Worm (Caenorhabditis elegans) whole organism, L4 larva: ENCODE measurements around the gene eng-1.

Experiments
- F26F4.8 ChIP-seq: fragments of 200-800 bp; sonication (Bioruptor generic); conservative IDR thresholded peaks from 2 replicates; pipeline ENCODE4 v1.3.6; 2022; ENCODE audit warnings: missing genetic modification characterization, missing compliant biosample characterization
- F44E2.7 ChIP-seq: fragments of 200-800 bp; sonication (Bioruptor generic); IDR thresholded peaks from 2 replicates; pipeline ENCODE4 v2.1.2; 2022; ENCODE audit warnings: missing genetic modification characterization, missing compliant biosample characterization
- T20F7.1 ChIP-seq: fragments of 200-800 bp; sonication (Bioruptor generic); optimal IDR thresholded peaks from 2 replicates; lab custom pipeline; 2018; ENCODE audit warnings: mild to moderate bottlenecking, missing genetic modification characterization, missing compliant biosample characterization
- Y48G9A.11 ChIP-seq: fragments of 200-800 bp; sonication (Bioruptor generic); IDR thresholded peaks from 2 replicates; pipeline ENCODE4 v1.3.6; 2022; ENCODE audit warnings: missing genetic modification reagents, missing genetic modification characterization, missing compliant biosample characterization
- Y75B8A.6 ChIP-seq: fragments of 200-800 bp; sonication (Bioruptor generic); IDR thresholded peaks from 2 replicates; pipeline ENCODE4 v1.3.6; 2022; ENCODE audit warnings: missing genetic modification reagents, missing genetic modification characterization, missing compliant biosample characterization
- ZK337.2 ChIP-seq: fragments of 200-800 bp; sonication (Bioruptor generic); IDR thresholded peaks from 2 replicates; pipeline ENCODE4 v1.3.6; 2022; ENCODE audit warnings: missing genetic modification reagents, missing genetic modification characterization, missing compliant biosample characterization
- ZK546.5 ChIP-seq, 2 experiments: sonication (generic microtip); optimal IDR thresholded peaks; 2 replicates each; lab custom pipeline; 2017; ENCODE audit warnings: missing biosample characterization in 2 of 2, missing genetic modification characterization in 2 of 2
- aha-1 ChIP-seq: fragments of 150-350 bp; peaks from one replicate; lab custom pipeline; 2014; ENCODE audit warnings: missing biosample characterization, missing genetic modification characterization
- aly-2 ChIP-seq: sonication (generic microtip); optimal IDR thresholded peaks from 2 replicates; lab custom pipeline; 2018; ENCODE audit warnings: missing biosample characterization, missing genetic modification characterization
- ceh-28 ChIP-seq: fragments of 150-350 bp; optimal IDR thresholded peaks from 2 replicates; lab custom pipeline; 2014; ENCODE audit warnings: missing biosample characterization, missing genetic modification reagents, missing genetic modification characterization
- ceh-32 ChIP-seq: sonication (generic microtip); optimal IDR thresholded peaks from 2 replicates; lab custom pipeline; 2016; ENCODE audit warnings: mild to moderate bottlenecking, missing genetic modification characterization, missing compliant biosample characterization; ENCODE audit not compliant: poor library complexity
- ceh-44 ChIP-seq: fragments of 200-800 bp; sonication (Bioruptor generic); IDR thresholded peaks from 2 replicates; pipeline ENCODE4 v1.3.6; 2022; ENCODE audit warnings: missing genetic modification reagents, missing genetic modification characterization, missing compliant biosample characterization
- ceh-62 ChIP-seq: sonication (generic microtip); optimal IDR thresholded peaks from 2 replicates; lab custom pipeline; 2017; ENCODE audit warnings: missing biosample characterization, missing genetic modification characterization
- ces-1 ChIP-seq: fragments of 150-350 bp; sonication (generic microtip); optimal IDR thresholded peaks from 4 replicates; lab custom pipeline; 2014; ENCODE audit warnings: missing biosample characterization, missing genetic modification reagents, missing genetic modification characterization
- daf-12 ChIP-seq: fragments of 150-350 bp; optimal IDR thresholded peaks from 2 replicates; lab custom pipeline; 2014; ENCODE audit warnings: missing biosample characterization, missing genetic modification reagents, missing genetic modification characterization
- daf-19 ChIP-seq: fragments of 200-800 bp; sonication (Bioruptor generic); conservative IDR thresholded peaks from 2 replicates; pipeline ENCODE4 v1.3.6; 2022; ENCODE audit warnings: missing genetic modification characterization, missing compliant biosample characterization
- dmd-6 ChIP-seq: fragments of 200-800 bp; sonication (Bioruptor generic); IDR thresholded peaks from 2 replicates; pipeline ENCODE4 v1.3.6; 2022; ENCODE audit warnings: missing genetic modification reagents, missing genetic modification characterization, missing compliant biosample characterization
- dmd-8 ChIP-seq: fragments of 200-800 bp; sonication (Bioruptor generic); IDR thresholded peaks from 2 replicates; pipeline ENCODE4 v1.3.6; 2022; ENCODE audit warnings: missing genetic modification characterization, missing compliant biosample characterization
- dpl-1 ChIP-seq: fragments of 150-350 bp; optimal IDR thresholded peaks from 2 replicates; lab custom pipeline; 2014; ENCODE audit warnings: missing biosample characterization, missing genetic modification reagents, missing genetic modification characterization
- duxl-1 ChIP-seq: sonication (generic microtip); optimal IDR thresholded peaks from 2 replicates; lab custom pipeline; 2016; ENCODE audit warnings: mild to moderate bottlenecking, missing genetic modification characterization, moderate library complexity, missing compliant biosample characterization; ENCODE audit not compliant: poor library complexity
- dve-1 ChIP-seq: sonication (generic microtip); optimal IDR thresholded peaks from 2 replicates; lab custom pipeline; 2017; ENCODE audit warnings: antibody characterized with exemption, mild to moderate bottlenecking, missing genetic modification characterization, missing compliant biosample characterization; ENCODE audit not compliant: insufficient read depth
- egl-43 ChIP-seq: fragments of 200-800 bp; sonication (Bioruptor generic); IDR thresholded peaks from 2 replicates; pipeline ENCODE4 v1.3.6; 2022; ENCODE audit warnings: missing genetic modification reagents, missing genetic modification characterization, missing compliant biosample characterization
- fkh-10 ChIP-seq: fragments of 150-350 bp; optimal IDR thresholded peaks from 2 replicates; lab custom pipeline; 2014; ENCODE audit warnings: missing biosample characterization, missing genetic modification reagents, missing genetic modification characterization
- gei-8 ChIP-seq: fragments of 200-800 bp; sonication (Bioruptor generic); optimal IDR thresholded peaks from 2 replicates; lab custom pipeline; 2018; ENCODE audit warnings: mild to moderate bottlenecking, missing genetic modification characterization, missing compliant biosample characterization
- hif-1 ChIP-seq, 2 experiments: sonication (generic microtip); optimal IDR thresholded peaks; 2 replicates each; lab custom pipeline; 2016 to 2017; ENCODE audit warnings: missing compliant biosample characterization in 2 of 2, missing genetic modification characterization in 2 of 2, missing genetic modification reagents in 2 of 2, missing genotype in 2 of 2, mild to moderate bottlenecking in 1 of 2
- hlh-30 ChIP-seq: sonication (generic microtip); optimal IDR thresholded peaks from 2 replicates; lab custom pipeline; 2017; ENCODE audit warnings: antibody characterized with exemption, mild to moderate bottlenecking, missing genetic modification characterization, missing compliant biosample characterization; ENCODE audit not compliant: insufficient read depth
- hmg-1.1 ChIP-seq: fragments of 200-800 bp; sonication (Bioruptor generic); IDR thresholded peaks from 2 replicates; pipeline ENCODE4 v1.3.6; 2022; ENCODE audit warnings: missing genetic modification reagents, missing genetic modification characterization, missing compliant biosample characterization
- lim-7 ChIP-seq: fragments of 200-800 bp; sonication (Bioruptor generic); IDR thresholded peaks from 2 replicates; pipeline ENCODE4 v1.3.6; 2022; ENCODE audit warnings: missing genetic modification characterization, missing compliant biosample characterization
- lin-13 ChIP-seq: fragments of 150-350 bp; optimal IDR thresholded peaks from 2 replicates; lab custom pipeline; 2014; ENCODE audit warnings: missing biosample characterization, missing genetic modification reagents, missing genetic modification characterization
- lin-15B ChIP-seq: fragments of 150-350 bp; sonication (generic microtip); optimal IDR thresholded peaks from 3 replicates; lab custom pipeline; 2014; ENCODE audit warnings: missing biosample characterization, missing genetic modification characterization
- lin-38 ChIP-seq: fragments of 200-800 bp; sonication (Bioruptor generic); IDR thresholded peaks from 2 replicates; pipeline ENCODE4 v1.3.6; 2022; ENCODE audit warnings: missing genetic modification reagents, missing genetic modification characterization, missing compliant biosample characterization
- lsy-2 ChIP-seq, 2 experiments: fragments of 150-350 bp in 1 of 2; sonication (generic microtip) in 1 of 2; optimal IDR thresholded peaks; 2 replicates each; lab custom pipeline; 2014 to 2017; ENCODE audit warnings: missing biosample characterization in 2 of 2, missing genetic modification characterization in 2 of 2
- mdt-29 ChIP-seq: fragments of 200-800 bp; sonication (Bioruptor generic); IDR thresholded peaks from 2 replicates; pipeline ENCODE4 v1.3.6; 2022; ENCODE audit warnings: missing genetic modification reagents, missing genetic modification characterization, missing compliant biosample characterization
- nhr-10 ChIP-seq: fragments of 150-350 bp; optimal IDR thresholded peaks from 2 replicates; lab custom pipeline; 2014; ENCODE audit warnings: missing biosample characterization, missing genetic modification characterization
- nhr-102 ChIP-seq: sonication (generic microtip); optimal IDR thresholded peaks from 2 replicates; lab custom pipeline; 2016; ENCODE audit warnings: mild to moderate bottlenecking, missing genetic modification characterization, moderate library complexity, missing compliant biosample characterization
- nhr-25 ChIP-seq: sonication (generic microtip); optimal IDR thresholded peaks from 2 replicates; lab custom pipeline; 2017; ENCODE audit warnings: missing genetic modification characterization, mild to moderate bottlenecking, missing compliant biosample characterization, antibody characterized with exemption, moderate library complexity, borderline replicate concordance; ENCODE audit not compliant: insufficient read depth
- nhr-41 ChIP-seq: fragments of 200-800 bp; sonication (Bioruptor generic); IDR thresholded peaks from 2 replicates; pipeline ENCODE4 v1.3.6; 2022; ENCODE audit warnings: missing genetic modification reagents, missing genetic modification characterization, missing compliant biosample characterization
- nhr-42 ChIP-seq: fragments of 200-800 bp; sonication (Bioruptor generic); IDR thresholded peaks from 2 replicates; pipeline ENCODE4 v1.3.6; 2022; ENCODE audit warnings: missing genetic modification characterization, missing compliant biosample characterization
- nhr-48 ChIP-seq: sonication (generic microtip); optimal IDR thresholded peaks from 2 replicates; lab custom pipeline; 2016; ENCODE audit warnings: mild to moderate bottlenecking, missing genetic modification characterization, missing compliant biosample characterization
- nhr-77 ChIP-seq: fragments of 150-350 bp; optimal IDR thresholded peaks from 2 replicates; lab custom pipeline; 2014; ENCODE audit warnings: missing biosample characterization, missing genetic modification characterization
- php-3 ChIP-seq: fragments of 200-800 bp; sonication (Bioruptor generic); IDR thresholded peaks from 2 replicates; pipeline ENCODE4 v1.3.6; 2022; ENCODE audit warnings: missing genetic modification reagents, missing genetic modification characterization, missing compliant biosample characterization
- rbr-2 ChIP-seq: sonication (generic microtip); optimal IDR thresholded peaks from 2 replicates; lab custom pipeline; 2016; ENCODE audit warnings: missing genotype, missing genetic modification characterization, missing compliant biosample characterization
- saeg-2 ChIP-seq: fragments of 200-800 bp; sonication (Bioruptor generic); IDR thresholded peaks from 2 replicates; pipeline ENCODE4 v1.3.6; 2022; ENCODE audit warnings: missing genetic modification reagents, missing genetic modification characterization, missing compliant biosample characterization
- sdz-12 ChIP-seq: fragments of 200-800 bp; sonication (Bioruptor generic); optimal IDR thresholded peaks from 2 replicates; lab custom pipeline; 2018; ENCODE audit warnings: mild to moderate bottlenecking, missing genetic modification characterization, missing compliant biosample characterization
- skn-1 ChIP-seq: fragments of 150-350 bp; optimal IDR thresholded peaks from 2 replicates; lab custom pipeline; 2014; ENCODE audit warnings: missing biosample characterization, missing genetic modification characterization
- snpc-1.2 ChIP-seq: fragments of 200-800 bp; sonication (Bioruptor generic); IDR thresholded peaks from 2 replicates; pipeline ENCODE4 v1.3.6; 2022; ENCODE audit warnings: missing genetic modification reagents, missing genetic modification characterization, missing compliant biosample characterization
- spr-1 ChIP-seq: sonication (generic microtip); optimal IDR thresholded peaks from 2 replicates; lab custom pipeline; 2016; ENCODE audit warnings: mild to moderate bottlenecking, missing genetic modification characterization, missing compliant biosample characterization
- tag-97 ChIP-seq: fragments of 200-800 bp; sonication (Bioruptor generic); IDR thresholded peaks from 2 replicates; pipeline ENCODE4 v1.3.6; 2022; ENCODE audit warnings: missing genetic modification characterization, missing compliant biosample characterization
- unc-130 ChIP-seq: sonication (generic microtip); optimal IDR thresholded peaks from 2 replicates; lab custom pipeline; 2016; ENCODE audit warnings: missing genetic modification reagents, missing genetic modification characterization, missing compliant biosample characterization
- zip-2 ChIP-seq: fragments of 150-350 bp; optimal IDR thresholded peaks from 2 replicates; lab custom pipeline; 2014; ENCODE audit warnings: missing biosample characterization, missing genetic modification characterization

Gene eng-1

DNA sequence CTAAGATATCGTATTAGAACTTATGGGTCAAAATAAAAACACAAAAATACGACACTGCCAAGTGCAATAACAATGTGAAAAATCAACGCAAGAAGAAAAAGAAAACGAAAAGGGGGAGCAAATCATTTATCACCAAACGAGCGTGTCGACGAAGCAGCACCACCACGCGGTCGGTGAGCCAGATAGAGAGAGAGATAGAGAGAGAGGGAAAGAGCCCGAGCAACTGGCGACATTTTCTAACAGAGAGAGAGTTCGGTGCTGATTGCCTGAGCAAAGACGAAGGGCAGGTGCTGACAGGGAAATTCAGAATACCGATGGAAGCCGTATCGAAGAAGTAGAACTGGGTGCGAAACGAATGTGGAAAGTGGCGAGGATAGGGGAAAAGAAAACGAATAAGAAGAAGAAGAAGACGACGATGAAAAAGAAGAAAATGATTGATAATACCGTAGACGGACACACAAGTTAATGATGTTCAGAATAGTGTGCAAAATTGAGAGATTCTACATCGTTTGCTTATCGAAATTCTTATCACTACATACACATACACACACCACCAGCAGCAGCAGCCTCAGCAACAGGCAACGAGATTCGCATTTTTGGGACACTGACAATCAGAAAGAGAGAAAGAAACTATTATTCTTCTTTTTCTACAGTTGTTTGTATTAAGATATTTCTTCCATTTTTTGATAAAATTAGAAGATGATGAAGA lies 33.0 kb downstream of the eng-1 start (continued):
- TF ChIP-seq lin-15B (tag; lab: Kevin White, UChicago) (no peak), nhr-48 (tag; lab: Kevin White, UChicago) (no peak), nhr-42 (GFP tag; lab: Robert Waterston, UW) (no peak), ceh-28 (tag; lab: Kevin White, UChicago) (no peak), fkh-10 (no peak), nhr-77 (tag; lab: Kevin White, UChicago) (peak; percentile 16), F26F4.8 (GFP tag; lab: Robert Waterston, UW) (no peak), nhr-10 (tag; lab: Kevin White, UChicago) (no peak), ZK337.2 (GFP tag; lab: Robert Waterston, UW) (no peak), lin-38 (GFP tag; lab: Robert Waterston, UW) (no peak), dmd-8 (no peak), php-3 (no peak), spr-1 (tag; lab: Kevin White, UChicago) (no peak), dve-1 (tag; lab: Kevin White, UChicago) (peak; percentile 84), tag-97 (no peak), daf-12 (tag; lab: Kevin White, UChicago) (no peak), aly-2 (no peak), Y75B8A.6 (GFP tag; lab: Robert Waterston, UW) (no peak), unc-130 (GFP tag; lab: Kevin White, UChicago) (no peak), T20F7.1 (GFP tag; lab: Kevin White, UChicago) (no peak), egl-43 (GFP tag; lab: Robert Waterston, UW) (no peak), nhr-102 (no peak), ceh-44 (GFP tag; lab: Robert Waterston, UW) (no peak), skn-1 (tag; lab: Kevin White, UChicago) (no peak), zip-2 (no peak), hlh-30 (peak; percentile 7), dpl-1 (peak; percentile 8), daf-19 (GFP tag; lab: Robert Waterston, UW) (no peak), duxl-1 (tag; lab: Kevin White, UChicago) (no peak), hif-1 (tag; optimal IDR thresholded peaks at IDR 0.05; lab: Kevin White, UChicago) (no peak), snpc-1.2 (no peak), lin-13 (no peak), ces-1 (GFP tag; lab: Kevin White, UChicago) (no peak), sdz-12 (GFP tag; lab: Kevin White, UChicago) (no peak), ZK546.5 (tag; optimal IDR thresholded peaks at IDR 0.05; lab: Kevin White, UChicago) (no peak), ceh-32 (tag; lab: Kevin White, UChicago) (no peak), hmg-1.1 (GFP tag; lab: Robert Waterston, UW) (no peak), gei-8 (GFP tag; lab: Kevin White, UChicago) (no peak), nhr-41 (GFP tag; lab: Robert Waterston, UW) (no peak), ceh-62 (tag; lab: Kevin White, UChicago) (no peak), nhr-25 (no peak), lim-7 (GFP tag; lab: Robert Waterston, UW) (no peak), saeg-2 (no peak), dmd-6 (GFP tag; lab: Robert Waterston, UW) (peak; percentile 71), mdt-29 (no peak), rbr-2 (tag; lab: Kevin White, UChicago) (no peak), Y48G9A.11 (GFP tag; lab: Robert Waterston, UW) (no peak), aha-1 (peak; percentile 68), F44E2.7 (GFP tag; lab: Robert Waterston, UW) (no peak), lsy-2 (tag; optimal IDR thresholded peaks at IDR 0.05; lab: Kevin White, UChicago) (peak in 1 of 2 experiments; percentile 23)
